Worm (Caenorhabditis elegans) whole organism, L1 larva: ENCODE data around the gene cah-5.

ENCODE experiments used
- F16B12.6 ChIP-seq: fragments of 150-350 bp; optimal IDR thresholded peaks from 2 replicates; lab custom pipeline; 2014; ENCODE audit warnings: missing biosample characterization, missing genetic modification characterization
- aly-2 ChIP-seq: fragments of 150-350 bp; optimal IDR thresholded peaks from 2 replicates; lab custom pipeline; 2014; ENCODE audit warnings: missing biosample characterization, missing genetic modification characterization
- blmp-1 ChIP-seq: fragments of 150-350 bp; optimal IDR thresholded peaks from 2 replicates; lab custom pipeline; 2014; ENCODE audit warnings: missing biosample characterization, missing genetic modification characterization
- ceh-82 ChIP-seq, 3 experiments: fragments of 150-350 bp in 1 of 3; sonication (generic microtip) in 2 of 3; optimal IDR thresholded peaks; 2 replicates each; lab custom pipeline; 2014 to 2017; ENCODE audit warnings: missing biosample characterization in 3 of 3, missing genetic modification characterization in 3 of 3
- ces-1 ChIP-seq: fragments of 150-350 bp; optimal IDR thresholded peaks from 2 replicates; lab custom pipeline; 2014; ENCODE audit warnings: missing biosample characterization, missing genetic modification reagents, missing genetic modification characterization
- dpl-1 ChIP-seq, 3 experiments: fragments of 150-350 bp in 2 of 3; sonication (generic microtip) in 1 of 3; optimal IDR thresholded peaks; 2 replicates each; lab custom pipeline; 2014 to 2017; ENCODE audit warnings: missing biosample characterization in 3 of 3, missing genetic modification characterization in 3 of 3, missing genetic modification reagents in 3 of 3
- efl-3 ChIP-seq: fragments of 200-800 bp; sonication (Bioruptor generic); optimal IDR thresholded peaks from 2 replicates; lab custom pipeline; 2018; ENCODE audit warnings: mild to moderate bottlenecking, missing genetic modification characterization, missing compliant biosample characterization
- egl-27 ChIP-seq, 2 experiments: fragments of 150-350 bp in 1 of 2; sonication (generic microtip); optimal IDR thresholded peaks; 3 replicates each; lab custom pipeline; 2017 to 2018; ENCODE audit warnings: missing biosample characterization in 2 of 2, missing genetic modification characterization in 2 of 2, missing genetic modification reagents in 2 of 2
- elt-3 ChIP-seq, 6 experiments: fragments of 150-350 bp in 1 of 6; sonication (generic microtip); optimal IDR thresholded peaks; 2 replicates each; lab custom pipeline; 2017 to 2018; ENCODE audit warnings: missing biosample characterization in 6 of 6, missing genetic modification characterization in 6 of 6, inconsistent platforms in 1 of 6
- fkh-10 ChIP-seq: sonication (generic microtip); optimal IDR thresholded peaks from 2 replicates; lab custom pipeline; 2017; ENCODE audit warnings: missing biosample characterization, missing genetic modification reagents, missing genetic modification characterization
- fkh-4 ChIP-seq: sonication (generic microtip); optimal IDR thresholded peaks from 2 replicates; lab custom pipeline; 2016; ENCODE audit warnings: missing compliant biosample characterization, missing genetic modification characterization, borderline replicate concordance
- fkh-8 ChIP-seq: sonication (generic microtip); optimal IDR thresholded peaks from 2 replicates; lab custom pipeline; 2016; ENCODE audit warnings: mild to moderate bottlenecking, missing genetic modification characterization, missing compliant biosample characterization
- hlh-4 ChIP-seq: sonication (generic microtip); optimal IDR thresholded peaks from 2 replicates; lab custom pipeline; 2016; ENCODE audit warnings: mild to moderate bottlenecking, missing genetic modification characterization, missing compliant biosample characterization
- irx-1 ChIP-seq: sonication (generic microtip); optimal IDR thresholded peaks from 2 replicates; lab custom pipeline; 2016; ENCODE audit warnings: missing genetic modification characterization, missing compliant biosample characterization
- lin-13 ChIP-seq: fragments of 150-350 bp; optimal IDR thresholded peaks from 2 replicates; lab custom pipeline; 2014; ENCODE audit warnings: missing biosample characterization, missing genetic modification reagents, missing genetic modification characterization
- lin-14 ChIP-seq: fragments of 200-800 bp; sonication (Bioruptor generic); optimal IDR thresholded peaks from 2 replicates; lab custom pipeline; 2018; ENCODE audit warnings: mild to moderate bottlenecking, missing genetic modification characterization, moderate library complexity, missing compliant biosample characterization
- lin-15B ChIP-seq: fragments of 150-350 bp; sonication (generic microtip); optimal IDR thresholded peaks from 3 replicates; lab custom pipeline; 2014; ENCODE audit warnings: missing biosample characterization, missing genetic modification characterization
- lir-3 ChIP-seq: sonication (generic microtip); optimal IDR thresholded peaks from 2 replicates; lab custom pipeline; 2016; ENCODE audit warnings: mild to moderate bottlenecking, missing genetic modification characterization, moderate library complexity, missing compliant biosample characterization; ENCODE audit not compliant: poor library complexity
- lsy-2 ChIP-seq, 2 experiments: fragments of 150-350 bp; optimal IDR thresholded peaks; 2 replicates each; lab custom pipeline; 2014; ENCODE audit warnings: missing biosample characterization in 2 of 2, missing genetic modification characterization in 2 of 2
- nhr-11 ChIP-seq: fragments of 150-350 bp; optimal IDR thresholded peaks from 2 replicates; lab custom pipeline; 2014; ENCODE audit warnings: missing biosample characterization, missing genetic modification characterization
- nhr-19 ChIP-seq: fragments of 200-800 bp; sonication (Bioruptor generic); conservative IDR thresholded peaks from 2 replicates; pipeline ENCODE4 v1.3.6; 2022; ENCODE audit warnings: missing genetic modification characterization, missing compliant biosample characterization
- nhr-20 ChIP-seq: sonication (generic microtip); optimal IDR thresholded peaks from 2 replicates; lab custom pipeline; 2016; ENCODE audit warnings: mild to moderate bottlenecking, missing genetic modification characterization, missing compliant biosample characterization
- nhr-237 ChIP-seq: fragments of 150-350 bp; optimal IDR thresholded peaks from 2 replicates; lab custom pipeline; 2014; ENCODE audit warnings: missing biosample characterization, missing genetic modification characterization
- nhr-47 ChIP-seq: sonication (generic microtip); optimal IDR thresholded peaks from 2 replicates; lab custom pipeline; 2016; ENCODE audit warnings: mild to moderate bottlenecking, missing genetic modification characterization, moderate library complexity, missing compliant biosample characterization
- nhr-71 ChIP-seq: sonication (generic microtip); optimal IDR thresholded peaks from 2 replicates; lab custom pipeline; 2016; ENCODE audit warnings: mild to moderate bottlenecking, missing genetic modification characterization, moderate library complexity, missing compliant biosample characterization
- nhr-84 ChIP-seq: sonication (generic microtip); optimal IDR thresholded peaks from 2 replicates; lab custom pipeline; 2017; ENCODE audit warnings: missing biosample characterization, missing genetic modification characterization
- nhr-85 ChIP-seq: sonication (generic microtip); peaks from one replicate; lab custom pipeline; 2016; ENCODE audit warnings: missing genetic modification characterization, inconsistent platforms, missing compliant biosample characterization
- nhr-90 ChIP-seq: sonication (generic microtip); optimal IDR thresholded peaks from 2 replicates; lab custom pipeline; 2016; ENCODE audit warnings: mild to moderate bottlenecking, missing genetic modification characterization, missing compliant biosample characterization; ENCODE audit not compliant: poor library complexity
- pqm-1 ChIP-seq: sonication (generic microtip); optimal IDR thresholded peaks from 3 replicates; lab custom pipeline; 2017; ENCODE audit warnings: missing biosample characterization, missing genetic modification characterization
- sox-4 ChIP-seq: sonication (generic microtip); optimal IDR thresholded peaks from 2 replicates; lab custom pipeline; 2016; ENCODE audit warnings: missing genetic modification characterization, missing compliant biosample characterization
- sptf-1 ChIP-seq: fragments of 150-350 bp; optimal IDR thresholded peaks from 2 replicates; lab custom pipeline; 2014; ENCODE audit warnings: missing biosample characterization, missing genetic modification characterization
- sup-37 ChIP-seq: fragments of 200-800 bp; sonication (Bioruptor generic); optimal IDR thresholded peaks from 2 replicates; lab custom pipeline; 2018; ENCODE audit warnings: mild to moderate bottlenecking, missing genetic modification characterization, missing compliant biosample characterization
- swsn-7 ChIP-seq: sonication (generic microtip); optimal IDR thresholded peaks from 2 replicates; lab custom pipeline; 2016; ENCODE audit warnings: missing genetic modification characterization, missing compliant biosample characterization
- tbx-2 ChIP-seq: sonication (generic microtip); optimal IDR thresholded peaks from 2 replicates; lab custom pipeline; 2016; ENCODE audit warnings: missing genetic modification characterization, missing compliant biosample characterization
- unc-98 ChIP-seq: fragments of 200-800 bp; sonication (Bioruptor generic); IDR thresholded peaks from 2 replicates; pipeline ENCODE4 v1.3.6; 2022; ENCODE audit warnings: missing genetic modification characterization, missing compliant biosample characterization
- vab-15 ChIP-seq: sonication (generic microtip); optimal IDR thresholded peaks from 2 replicates; lab custom pipeline; 2017; ENCODE audit warnings: missing genotype, mild to moderate bottlenecking, missing genetic modification characterization, missing compliant biosample characterization
- xbp-1 ChIP-seq: sonication (generic microtip); optimal IDR thresholded peaks from 2 replicates; lab custom pipeline; 2016; ENCODE audit warnings: missing genetic modification characterization, missing compliant biosample characterization
- ztf-11 ChIP-seq, 2 experiments: sonication (generic microtip); optimal IDR thresholded peaks; 2 replicates each; lab custom pipeline; 2016 to 2017; ENCODE audit warnings: missing genetic modification characterization in 2 of 2, missing biosample characterization in 1 of 2, missing compliant biosample characterization in 1 of 2
- ztf-4 ChIP-seq: fragments of 150-350 bp; optimal IDR thresholded peaks from 2 replicates; lab custom pipeline; 2014; ENCODE audit warnings: missing biosample characterization, missing genetic modification characterization

cah-5 gene

DNA sequence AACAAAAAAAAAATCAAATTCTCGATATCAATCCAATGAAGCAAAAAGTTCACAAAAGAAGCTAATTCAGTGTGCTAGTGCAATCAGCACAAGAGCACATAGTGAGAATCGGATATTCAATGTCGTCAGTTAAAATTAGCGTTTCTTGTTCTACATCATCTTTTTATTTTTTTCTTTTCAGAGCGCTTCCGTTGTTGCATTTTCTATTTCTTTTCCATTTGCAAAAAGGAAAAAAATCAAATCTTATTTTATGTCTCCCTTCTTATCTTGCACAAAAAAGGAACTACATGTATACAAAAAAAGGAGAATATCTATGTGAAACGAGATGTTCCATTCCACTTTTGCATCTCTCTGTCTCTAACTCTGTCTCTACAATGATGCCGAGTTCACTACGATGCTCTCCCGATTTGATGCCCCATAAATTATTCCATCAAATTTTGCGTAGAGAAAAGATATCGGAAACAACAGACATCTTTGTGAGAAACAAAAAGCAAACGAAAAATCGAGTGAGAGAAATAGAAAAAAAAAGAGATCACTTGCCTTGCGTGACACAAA lies 14.0 kb downstream of the cah-5 start:
- TF ChIP-seq lin-14 (GFP tag; lab: Kevin White, UChicago) = peak; percentile 50
- no peak for TF ChIP-seq lin-15B (tag; lab: Kevin White, UChicago)
- peak; percentile 53 for TF ChIP-seq fkh-10 (GFP tag; lab: Kevin White, UChicago)

DNA sequence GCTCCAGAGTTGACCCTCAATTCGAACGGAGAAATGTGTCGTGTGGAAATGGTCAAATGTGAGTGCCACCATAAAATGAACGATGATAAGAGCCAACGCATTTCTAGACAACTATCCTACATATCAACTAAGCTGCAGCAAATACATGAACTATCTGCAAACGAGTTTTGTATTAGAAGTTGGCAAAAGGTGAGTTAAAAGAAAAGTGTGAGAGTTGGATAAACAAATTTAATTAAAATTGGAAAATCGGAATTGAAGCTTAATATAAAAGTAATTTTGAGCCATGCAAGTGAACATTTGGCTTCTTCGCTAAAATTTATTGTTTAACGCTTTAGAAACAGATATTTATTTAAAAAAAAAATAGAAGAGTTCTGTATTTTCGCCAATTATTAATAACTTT lies 16.1 kb downstream of the cah-5 start, which contains the start of gene cest-19:
cest-19 (minus strand) TSS at position 101 of the 400 bp plus-strand sequence.
- TF ChIP-seq ztf-11 (tag; optimal IDR thresholded peaks at IDR 0.05; lab: Kevin White, UChicago) (no peak), vab-15 (tag; lab: Kevin White, UChicago) (no peak), ztf-4 (tag; lab: Kevin White, UChicago) (no peak), nhr-19 (GFP tag; lab: Robert Waterston, UW) (no peak), aly-2 (tag; lab: Kevin White, UChicago) (no peak), hlh-4 (tag; lab: Kevin White, UChicago) (no peak), lir-3 (tag; lab: Kevin White, UChicago) (no peak), irx-1 (tag; lab: Kevin White, UChicago) (no peak), nhr-47 (tag; lab: Kevin White, UChicago) (no peak), nhr-85 (no peak), unc-98 (GFP tag; lab: Robert Waterston, UW) (no peak), sox-4 (tag; lab: Kevin White, UChicago) (no peak), lin-13 (GFP tag; lab: Kevin White, UChicago) (no peak), fkh-10 (GFP tag; lab: Kevin White, UChicago) (no peak), egl-27 (tag; optimal IDR thresholded peaks at IDR 0.05; lab: Kevin White, UChicago) (no peak), nhr-20 (tag; lab: Kevin White, UChicago) (no peak), dpl-1 (GFP tag; optimal IDR thresholded peaks at IDR 0.05; lab: Kevin White, UChicago) (no peak), elt-3 (tag; optimal IDR thresholded peaks at IDR 0.05; lab: Kevin White, UChicago) (no peak), nhr-90 (tag; lab: Kevin White, UChicago) (no peak), sup-37 (GFP tag; lab: Kevin White, UChicago) (no peak)

DNA sequence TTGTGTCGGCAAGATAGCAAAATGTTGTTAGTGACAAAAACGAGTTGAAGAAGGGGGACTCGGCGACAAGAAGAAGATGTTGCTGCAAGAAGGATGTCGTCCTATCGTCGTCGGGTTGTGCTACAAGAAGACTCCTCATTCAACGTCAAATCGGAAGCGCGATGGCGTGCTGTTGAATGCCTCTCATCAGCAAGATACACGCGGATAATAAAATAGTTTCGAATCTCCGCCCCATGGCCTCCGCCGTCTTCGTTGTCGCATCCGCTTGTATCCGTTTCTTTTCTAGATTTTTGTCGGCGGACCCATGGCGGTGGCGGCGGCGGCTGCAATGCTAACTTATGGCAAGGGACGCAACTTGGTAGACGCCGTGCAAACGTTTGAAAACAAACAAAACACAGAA lies 18.2 kb downstream of the cah-5 start:
- TF ChIP-seq fkh-4 (tag; lab: Kevin White, UChicago) (no peak), nhr-90 (tag; lab: Kevin White, UChicago) (no peak), nhr-84 (tag; lab: Kevin White, UChicago) (no peak), lin-14 (GFP tag; lab: Kevin White, UChicago) (peak; percentile 50), efl-3 (GFP tag; lab: Kevin White, UChicago) (no peak), lin-13 (GFP tag; lab: Kevin White, UChicago) (no peak), nhr-11 (tag; lab: Kevin White, UChicago) (no peak), ceh-82 (tag; optimal IDR thresholded peaks at IDR 0.05; lab: Kevin White, UChicago) (no peak), sptf-1 (tag; lab: Kevin White, UChicago) (no peak), F16B12.6 (tag; lab: Kevin White, UChicago) (no peak), fkh-10 (GFP tag; lab: Kevin White, UChicago) (peak; percentile 62), fkh-8 (tag; lab: Kevin White, UChicago) (no peak)

DNA sequence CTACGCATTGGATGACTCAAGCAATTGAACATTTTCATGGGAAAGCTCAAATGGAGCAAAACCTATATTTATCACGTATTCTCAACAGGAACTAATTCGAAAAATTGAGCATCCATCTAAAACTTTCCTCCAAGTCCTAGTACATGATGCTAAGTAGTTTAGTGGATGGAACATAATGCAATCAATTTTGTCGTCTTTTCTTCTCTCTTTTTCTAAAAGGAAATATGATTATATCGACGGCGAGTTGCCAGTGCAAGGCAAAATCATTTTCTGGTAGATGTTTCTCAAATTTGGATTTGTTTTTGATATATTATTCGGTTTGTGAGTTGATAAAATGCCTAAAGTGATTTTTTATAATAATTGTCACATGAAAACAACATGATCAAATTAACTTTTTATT lies 20.9 kb downstream of the cah-5 start:
- TF ChIP-seq blmp-1 (tag; lab: Kevin White, UChicago) (no peak), lsy-2 (tag; optimal IDR thresholded peaks at IDR 0.05; lab: Kevin White, UChicago) (no peak), nhr-19 (GFP tag; lab: Robert Waterston, UW) (no peak), tbx-2 (peak; percentile 63), lin-14 (GFP tag; lab: Kevin White, UChicago) (peak; percentile 80), ces-1 (GFP tag; lab: Kevin White, UChicago) (peak; percentile 94), swsn-7 (peak; percentile 0), elt-3 (tag; optimal IDR thresholded peaks at IDR 0.05; lab: Kevin White, UChicago) (no peak), unc-98 (GFP tag; lab: Robert Waterston, UW) (no peak), nhr-237 (tag; lab: Kevin White, UChicago) (no peak), pqm-1 (no peak), nhr-47 (tag; lab: Kevin White, UChicago) (peak; percentile 27), xbp-1 (tag; lab: Kevin White, UChicago) (peak; percentile 13), nhr-71 (peak; percentile 21)
- TF ChIP-seq, all 84 proteins: peak for 7
